Worm (Caenorhabditis elegans): ENCODE results near the gene C40H1.9.

DNA sequence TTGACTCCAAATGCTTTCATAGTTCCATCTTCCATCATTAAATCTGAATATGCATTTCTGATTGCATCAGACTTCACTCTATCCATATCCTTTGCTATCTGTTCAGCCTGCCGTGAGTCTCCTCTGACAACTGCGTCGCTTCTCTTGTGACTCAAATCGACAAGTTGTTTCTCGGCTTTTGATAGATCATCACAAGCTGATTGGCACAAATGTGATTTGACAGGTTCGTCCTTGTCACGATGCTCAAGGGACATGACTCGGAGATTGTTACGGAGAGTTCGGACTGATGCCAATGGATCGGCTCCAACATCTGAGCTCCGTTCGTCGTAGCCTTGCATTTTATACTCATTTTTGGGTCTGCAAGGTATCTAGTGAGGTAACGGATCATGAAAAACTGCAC, 9.0 kb downstream of the C40H1.9 start:
- TF ChIP-seq ama-1 (optimal IDR thresholded peaks at IDR 0.05): no peak
- TF ChIP-seq lin-11 (tag; optimal IDR thresholded peaks at IDR 0.05): no peak
